Fruit fly (Drosophila melanogaster) whole organism, embryonic: Measurements from ENCODE around the gene CG12010.

ENCODE experiments used
- Asciz ChIP-seq: fragments of 200-800 bp; sonication (Bioruptor generic); optimal IDR thresholded peaks from 2 replicates; lab custom pipeline; 2017; ENCODE audit warnings: missing biosample characterization, mild to moderate bottlenecking, missing genetic modification characterization, missing genetic modification reagents
- CG11723 ChIP-seq: fragments of 200-800 bp; sonication (Bioruptor generic); optimal IDR thresholded peaks from 2 replicates; lab custom pipeline; 2017; ENCODE audit warnings: missing biosample characterization, mild to moderate bottlenecking, missing genetic modification characterization
- CG12155 ChIP-seq: fragments of 200-800 bp; sonication (Bioruptor generic); optimal IDR thresholded peaks from 3 replicates; lab custom pipeline; 2016; ENCODE audit warnings: missing biosample characterization, missing genetic modification characterization
- CG1233 ChIP-seq: fragments of 200-800 bp; sonication (Bioruptor generic); optimal IDR thresholded peaks from 4 replicates; lab custom pipeline; 2018; ENCODE audit warnings: missing biosample characterization, mild to moderate bottlenecking, missing genetic modification characterization
- CG12744 ChIP-seq: fragments of 200-800 bp; sonication (Bioruptor generic); optimal IDR thresholded peaks from 2 replicates; lab custom pipeline; 2016; ENCODE audit warnings: missing biosample characterization, missing genetic modification characterization
- CG13123 ChIP-seq: fragments of 200-800 bp; sonication (Bioruptor generic); optimal IDR thresholded peaks from 2 replicates; lab custom pipeline; 2016; ENCODE audit warnings: missing biosample characterization, missing genetic modification characterization
- CG13296 ChIP-seq: fragments of 200-800 bp; sonication (Bioruptor generic); optimal IDR thresholded peaks from 3 replicates; lab custom pipeline; 2018; ENCODE audit warnings: missing biosample characterization, mild to moderate bottlenecking, missing genetic modification characterization
- CG13624 ChIP-seq: fragments of 200-800 bp; sonication (Bioruptor generic); optimal IDR thresholded peaks from 2 replicates; lab custom pipeline; 2016; ENCODE audit warnings: missing biosample characterization, missing genetic modification characterization
- CG13894 ChIP-seq: fragments of 200-800 bp; sonication (Bioruptor generic); optimal IDR thresholded peaks from 3 replicates; lab custom pipeline; 2018; ENCODE audit warnings: missing biosample characterization, mild to moderate bottlenecking, missing genetic modification characterization, moderate library complexity
- CG14014 ChIP-seq: fragments of 200-800 bp; sonication (Bioruptor generic); IDR thresholded peaks from 2 replicates; pipeline ENCODE4 v1.3.6; 2022; ENCODE audit warnings: missing biosample characterization, missing genetic modification characterization
- CG14441 ChIP-seq: fragments of 200-800 bp; sonication (Bioruptor generic); IDR thresholded peaks from 2 replicates; pipeline ENCODE4 v1.3.6; 2022; ENCODE audit warnings: missing biosample characterization, missing genetic modification characterization
- CG1529 ChIP-seq: fragments of 200-800 bp; sonication (Bioruptor generic); optimal IDR thresholded peaks from 3 replicates; lab custom pipeline; 2018; ENCODE audit warnings: missing biosample characterization, missing genetic modification characterization
- CG2120 ChIP-seq: fragments of 200-800 bp; sonication (Bioruptor generic); optimal IDR thresholded peaks from 3 replicates; lab custom pipeline; 2016; ENCODE audit warnings: missing biosample characterization, missing genetic modification characterization
- CG3281 ChIP-seq: fragments of 200-800 bp; sonication (Bioruptor generic); optimal IDR thresholded peaks from 3 replicates; lab custom pipeline; 2017; ENCODE audit warnings: missing biosample characterization, mild to moderate bottlenecking, missing genetic modification characterization
- CG3847 ChIP-seq: fragments of 200-800 bp; sonication (Bioruptor generic); IDR thresholded peaks from 2 replicates; pipeline ENCODE4 v1.3.6; 2022; ENCODE audit warnings: missing biosample characterization, missing genetic modification characterization
- CG4282 ChIP-seq: fragments of 200-800 bp; sonication (Bioruptor generic); optimal IDR thresholded peaks from 2 replicates; lab custom pipeline; 2016; ENCODE audit warnings: missing biosample characterization, missing genetic modification characterization
- CG4854 ChIP-seq: fragments of 200-800 bp; sonication (Bioruptor generic); optimal IDR thresholded peaks from 2 replicates; lab custom pipeline; 2016; ENCODE audit warnings: missing biosample characterization, missing genetic modification characterization, inconsistent platforms
- CG5245 ChIP-seq: fragments of 200-800 bp; sonication (Bioruptor generic); optimal IDR thresholded peaks from 3 replicates; lab custom pipeline; 2016; ENCODE audit warnings: missing biosample characterization, missing genetic modification characterization
- CG9797 ChIP-seq: fragments of 200-800 bp; sonication (Bioruptor generic); optimal IDR thresholded peaks from 3 replicates; lab custom pipeline; 2018; ENCODE audit warnings: missing biosample characterization, mild to moderate bottlenecking, missing genetic modification characterization
- CkIIα-i1 ChIP-seq: fragments of 200-800 bp; sonication (Bioruptor generic); IDR thresholded peaks from 2 replicates; pipeline ENCODE4 v1.3.6; 2022; ENCODE audit warnings: missing biosample characterization, missing genetic modification characterization
- Dbx ChIP-seq: fragments of 200-800 bp; sonication (Bioruptor generic); IDR thresholded peaks from 3 replicates; pipeline ENCODE4 v1.3.6; 2022; ENCODE audit warnings: missing biosample characterization, missing genetic modification characterization
- Dfd ChIP-seq, 2 experiments: fragments of >200 bp; optimal IDR thresholded peaks; 2 replicates each; lab custom pipeline; 2017; ENCODE audit warnings: missing biosample characterization in 2 of 2, missing genetic modification characterization in 2 of 2
- Doc2 ChIP-seq: fragments of 200-800 bp; sonication (Bioruptor generic); IDR thresholded peaks from 2 replicates; pipeline ENCODE4 v1.3.6; 2022; ENCODE audit warnings: missing biosample characterization, missing genetic modification characterization
- GATAe ChIP-seq: fragments of 200-800 bp; sonication (Bioruptor generic); conservative IDR thresholded peaks from 2 replicates; pipeline ENCODE4 v1.3.6; 2022; ENCODE audit warnings: missing biosample characterization, missing genetic modification characterization
- H2.0 ChIP-seq: fragments of 200-800 bp; sonication (Bioruptor generic); IDR thresholded peaks from 2 replicates; pipeline ENCODE4 v1.3.6; 2022; ENCODE audit warnings: missing biosample characterization, missing genetic modification characterization
- HLHmδ ChIP-seq: fragments of 200-800 bp; sonication (Bioruptor generic); optimal IDR thresholded peaks from 2 replicates; lab custom pipeline; 2018; ENCODE audit warnings: missing biosample characterization, mild to moderate bottlenecking, missing genetic modification characterization, moderate library complexity
- HmgZ ChIP-seq: fragments of 200-800 bp; sonication (Bioruptor generic); optimal IDR thresholded peaks from 2 replicates; lab custom pipeline; 2018; ENCODE audit warnings: missing biosample characterization, mild to moderate bottlenecking, missing genetic modification characterization
- Sin3A ChIP-seq: fragments of >200 bp; optimal IDR thresholded peaks from 2 replicates; lab custom pipeline; 2018
- Ssrp ChIP-seq: fragments of 200-800 bp; sonication (Bioruptor generic); optimal IDR thresholded peaks from 2 replicates; lab custom pipeline; 2018; ENCODE audit warnings: missing biosample characterization, mild to moderate bottlenecking, missing genetic modification characterization, moderate library complexity
- Stat92E ChIP-seq, 3 experiments: fragments of >200 bp in 2 of 3; fragments of 200-800 bp in 1 of 3; sonication (Bioruptor generic) in 1 of 3; optimal IDR thresholded peaks; 2 replicates each; lab custom pipeline; 2017 to 2019; ENCODE audit warnings: missing biosample characterization in 3 of 3, missing genetic modification characterization in 3 of 3, mild to moderate bottlenecking in 1 of 3, moderate library complexity in 1 of 3
- Xrp1 ChIP-seq: fragments of 200-800 bp; sonication (Bioruptor generic); IDR thresholded peaks from 2 replicates; pipeline ENCODE4 v1.3.6; 2022; ENCODE audit warnings: missing biosample characterization, missing genetic modification characterization
- al ChIP-seq: fragments of 200-800 bp; sonication (Bioruptor generic); IDR thresholded peaks from 2 replicates; pipeline ENCODE4 v1.3.6; 2022; ENCODE audit warnings: missing biosample characterization, missing genetic modification characterization
- ash1 ChIP-seq: fragments of 200-800 bp; sonication (Bioruptor generic); optimal IDR thresholded peaks from 2 replicates; lab custom pipeline; 2018; ENCODE audit warnings: missing biosample characterization, mild to moderate bottlenecking, missing genetic modification characterization
- bab2 ChIP-seq: fragments of 200-800 bp; sonication (Bioruptor generic); optimal IDR thresholded peaks from 2 replicates; lab custom pipeline; 2016; ENCODE audit warnings: missing biosample characterization, missing genetic modification characterization
- bigmax ChIP-seq: fragments of 200-800 bp; sonication (Bioruptor generic); optimal IDR thresholded peaks from 2 replicates; lab custom pipeline; 2018; ENCODE audit warnings: missing biosample characterization, mild to moderate bottlenecking, missing genetic modification characterization
- br ChIP-seq: fragments of >200 bp; optimal IDR thresholded peaks from 2 replicates; lab custom pipeline; 2017
- bsh ChIP-seq, 2 experiments: fragments of 200-800 bp; sonication (Bioruptor generic); optimal IDR thresholded peaks; 2 replicates each; lab custom pipeline; 2017 to 2018; ENCODE audit warnings: mild to moderate bottlenecking in 2 of 2, missing biosample characterization in 2 of 2, missing genetic modification characterization in 2 of 2, moderate library complexity in 1 of 2
- cato ChIP-seq: fragments of 200-800 bp; sonication (Bioruptor generic); optimal IDR thresholded peaks from 2 replicates; lab custom pipeline; 2016; ENCODE audit warnings: missing biosample characterization, missing genetic modification characterization, borderline replicate concordance
- chn ChIP-seq: fragments of 200-800 bp; sonication (Bioruptor generic); optimal IDR thresholded peaks from 2 replicates; lab custom pipeline; 2016; ENCODE audit warnings: missing biosample characterization, missing genetic modification characterization
- croc ChIP-seq: fragments of 200-800 bp; sonication (Bioruptor generic); conservative IDR thresholded peaks from 3 replicates; pipeline ENCODE4 v1.3.6; 2022; ENCODE audit warnings: missing biosample characterization, missing genetic modification characterization
- eve ChIP-seq, 2 experiments: fragments of >200 bp; optimal IDR thresholded peaks; 2 replicates each; lab custom pipeline; 2017; ENCODE audit warnings: missing biosample characterization in 2 of 2, missing genetic modification characterization in 2 of 2
- gcm ChIP-seq: fragments of 200-800 bp; sonication (Bioruptor generic); optimal IDR thresholded peaks from 2 replicates; lab custom pipeline; 2019; ENCODE audit warnings: missing biosample characterization, mild to moderate bottlenecking, missing genetic modification characterization, moderate library complexity
- jigr1 ChIP-seq: fragments of 200-800 bp; sonication (Bioruptor generic); IDR thresholded peaks from 3 replicates; pipeline ENCODE4 v1.3.6; 2022; ENCODE audit warnings: missing biosample characterization, missing genetic modification characterization
- jumu ChIP-seq: fragments of 200-800 bp; sonication (Bioruptor generic); optimal IDR thresholded peaks from 3 replicates; lab custom pipeline; 2016; ENCODE audit warnings: missing biosample characterization, missing genetic modification characterization
- lola ChIP-seq, 3 experiments: fragments of >200 bp in 2 of 3; fragments of 200-800 bp in 1 of 3; sonication (Bioruptor generic) in 1 of 3; optimal IDR thresholded peaks; 2 replicates each; lab custom pipeline; 2017 to 2019; ENCODE audit warnings: missing biosample characterization in 3 of 3, missing genetic modification characterization in 3 of 3, mild to moderate bottlenecking in 1 of 3, moderate library complexity in 1 of 3
- maf-S ChIP-seq: fragments of 200-800 bp; sonication (Bioruptor generic); optimal IDR thresholded peaks from 2 replicates; lab custom pipeline; 2016; ENCODE audit warnings: missing biosample characterization, missing genetic modification characterization
- phol ChIP-seq: fragments of 200-800 bp; sonication (Bioruptor generic); optimal IDR thresholded peaks from 3 replicates; lab custom pipeline; 2018; ENCODE audit warnings: missing biosample characterization, mild to moderate bottlenecking, missing genetic modification characterization, moderate library complexity
- pzg ChIP-seq: fragments of 200-800 bp; sonication (Bioruptor generic); optimal IDR thresholded peaks from 3 replicates; lab custom pipeline; 2018; ENCODE audit warnings: missing biosample characterization, mild to moderate bottlenecking, missing genetic modification characterization, moderate library complexity
- rib ChIP-seq: fragments of 200-800 bp; sonication (Bioruptor generic); IDR thresholded peaks from 2 replicates; pipeline ENCODE4 v1.3.6; 2022; ENCODE audit warnings: missing biosample characterization, missing genetic modification characterization
- slou ChIP-seq: fragments of 200-800 bp; sonication (Bioruptor generic); optimal IDR thresholded peaks from 3 replicates; lab custom pipeline; 2016; ENCODE audit warnings: missing biosample characterization, missing genetic modification characterization
- sqz ChIP-seq: fragments of 200-800 bp; sonication (Bioruptor generic); optimal IDR thresholded peaks from 3 replicates; lab custom pipeline; 2018; ENCODE audit warnings: missing biosample characterization, mild to moderate bottlenecking, missing genetic modification characterization
- ttk ChIP-seq: fragments of 200-800 bp; sonication (Bioruptor generic); IDR thresholded peaks from 2 replicates; pipeline ENCODE4 v2.1.2; 2022; ENCODE audit warnings: missing biosample characterization, missing genetic modification characterization

The CG12010 gene

dm6 chr3L:3382489-3382879, 8.4 kb downstream of the CG12010 start (continued):
- TF ChIP-seq Doc2 (GFP tag; lab: Robert Waterston, UW) (no peak), bsh (GFP tag; optimal IDR thresholded peaks at IDR 0.05; lab: Kevin White, UChicago) (peak; percentile 20 to 90), CG2120 (GFP tag; lab: Kevin White, UChicago) (peak; percentile 88), pzg (no peak), gcm (GFP tag; lab: Kevin White, UChicago) (peak; percentile 87), CG4282 (GFP tag; lab: Kevin White, UChicago) (no peak), croc (peak; percentile 73; the same call in 2 of the 3 replicates), br (lab: Kevin White, UChicago) (no peak), CG1233 (GFP tag; lab: Kevin White, UChicago) (peak; percentile 74), rib (peak; percentile 60), CG11723 (GFP tag; lab: Kevin White, UChicago) (peak; percentile 72), Sin3A (no peak), CG12744 (GFP tag; lab: Kevin White, UChicago) (peak; percentile 81), CG12155 (GFP tag; lab: Kevin White, UChicago) (peak; percentile 83), Dbx (GFP tag; lab: Robert Waterston, UW) (peak; percentile 86), CG3281 (GFP tag; lab: Kevin White, UChicago) (peak; percentile 87), CkIIα-i1 (GFP tag; lab: Robert Waterston, UW) (peak; percentile 30; the same call in 1 of the 2 replicates), CG5245 (GFP tag; lab: Kevin White, UChicago) (peak; percentile 71), CG14014 (GFP tag; lab: Robert Waterston, UW) (peak; percentile 83), Asciz (GFP tag; lab: Kevin White, UChicago) (peak; percentile 74), Dfd (GFP tag; optimal IDR thresholded peaks at IDR 0.05; lab: Kevin White, UChicago) (no peak), jumu (GFP tag; lab: Kevin White, UChicago) (peak; percentile 82), CG1529 (GFP tag; lab: Kevin White, UChicago) (peak; percentile 76), H2.0 (GFP tag; lab: Robert Waterston, UW) (peak; percentile 86), HmgZ (tag; lab: Kevin White, UChicago) (peak; percentile 89), Stat92E (GFP tag; optimal IDR thresholded peaks at IDR 0.05; lab: Kevin White, UChicago) (peak in 1 of 3 experiments; percentile 56), chn (GFP tag; lab: Kevin White, UChicago) (peak; percentile 78), eve (GFP tag; optimal IDR thresholded peaks at IDR 0.05; lab: Kevin White, UChicago) (no peak), Xrp1 (peak; percentile 92), CG4854 (peak; percentile 86), phol (tag; lab: Kevin White, UChicago) (peak; percentile 89), CG13123 (GFP tag; lab: Kevin White, UChicago) (peak; percentile 75), bab2 (GFP tag; lab: Kevin White, UChicago) (peak; percentile 65), CG13894 (tag; lab: Kevin White, UChicago) (peak; percentile 93), CG14441 (GFP tag; lab: Robert Waterston, UW) (peak; percentile 87), CG13296 (peak; percentile 84), Ssrp (peak; percentile 86), jigr1 (GFP tag; lab: Robert Waterston, UW) (no peak), CG13624 (GFP tag; lab: Kevin White, UChicago) (peak; percentile 80), sqz (GFP tag; lab: Kevin White, UChicago) (peak; percentile 65), HLHmδ (GFP tag; lab: Kevin White, UChicago) (no peak), slou (GFP tag; lab: Kevin White, UChicago) (peak; percentile 48), CG9797 (no peak), lola (GFP tag; optimal IDR thresholded peaks at IDR 0.05; lab: Kevin White, UChicago) (peak in 1 of 3 experiments; percentile 90), cato (GFP tag; lab: Kevin White, UChicago) (peak; percentile 72), bigmax (no peak), ash1 (GFP tag; lab: Kevin White, UChicago) (no peak), CG3847 (GFP tag; lab: Robert Waterston, UW) (peak; percentile 80), al (peak; percentile 81), maf-S (GFP tag; lab: Kevin White, UChicago) (peak; percentile 76), ttk (GFP tag; lab: Robert Waterston, UW) (peak; percentile 77), GATAe (GFP tag; lab: Robert Waterston, UW) (0 out of 2 replicates have a peak, but pooled peaks have one; percentile 21)
